Worm (Caenorhabditis elegans): ENCODE results near the gene fust-1.

DNA sequence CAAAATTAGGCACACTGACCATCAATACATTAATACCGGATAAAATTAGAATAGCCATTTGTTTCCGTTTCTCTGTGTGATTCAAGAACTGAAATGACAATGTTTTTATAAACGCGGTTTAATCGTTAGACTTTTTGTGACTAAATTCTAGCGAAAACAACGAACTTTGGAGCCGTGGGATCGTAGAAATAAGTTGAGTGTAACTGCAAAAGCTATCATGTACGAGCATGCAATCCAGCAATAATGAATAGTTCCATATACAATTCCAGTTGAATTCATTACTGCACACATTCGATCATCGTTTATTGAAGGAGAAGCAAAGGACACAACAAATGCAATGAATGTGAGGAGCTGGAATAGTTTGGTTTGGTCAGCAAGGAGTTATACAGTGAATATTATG, 33.7 kb downstream of the fust-1 start:
- TF ChIP-seq hmg-4 (GFP tag; optimal IDR thresholded peaks at IDR 0.05) (no peak), ets-7 (tag; optimal IDR thresholded peaks at IDR 0.05) (no peak), hnd-1 (tag; optimal IDR thresholded peaks at IDR 0.05) (no peak), ama-1 (optimal IDR thresholded peaks at IDR 0.05) (no peak), scrt-1 (GFP tag; IDR thresholded peaks at IDR 0.05) (no peak), flt-1 (GFP tag; IDR thresholded peaks at IDR 0.05) (no peak), aly-1 (tag; optimal IDR thresholded peaks at IDR 0.05) (no peak), ceh-13 (GFP tag; optimal IDR thresholded peaks at IDR 0.05) (no peak), sea-1 (GFP tag; conservative IDR thresholded peaks at IDR 0.05) (no peak), pes-1 (GFP tag; IDR thresholded peaks at IDR 0.05) (no peak), ceh-36 (tag; optimal IDR thresholded peaks at IDR 0.05) (no peak)

Data from whole organism, early embryonic.